1 worm cellular context compared by ENCODE assay signal in the genomic region with DNA sequence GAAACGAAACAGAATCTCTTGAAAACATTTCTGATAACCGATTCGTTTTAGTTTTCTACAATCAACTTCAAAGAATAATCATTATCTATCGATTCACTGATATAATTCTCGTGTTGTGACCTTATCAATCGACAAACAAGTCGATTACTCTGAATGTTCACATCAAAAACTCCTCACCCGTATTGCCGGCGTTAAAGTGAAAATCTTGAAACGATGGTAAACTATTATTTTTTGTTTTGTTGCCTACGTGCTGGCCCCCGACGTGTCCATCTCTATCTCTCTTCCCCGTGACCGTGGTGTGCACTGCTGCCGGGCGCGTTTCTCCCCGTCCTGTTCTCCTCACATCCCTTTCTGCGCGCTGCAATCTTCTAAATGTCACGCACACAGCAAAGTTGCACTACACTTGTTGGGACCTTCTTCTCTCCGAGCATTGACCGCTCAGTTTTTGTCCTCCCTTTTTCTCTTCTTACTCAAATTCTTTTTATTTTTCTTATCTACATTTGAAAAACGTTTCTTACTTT.
TF ChIP-seq lines count a peak whose summit lies in the region.

No protein-coding gene starts in this region.

TF ChIP-seq in whole organism, L1 larva, 84 proteins besides CTCF, POLR2A, EP300 and RAD21 (continued from another document):
- TF ChIP-seq lin-15B (tag; optimal IDR thresholded peaks at IDR 0.05; lab: Kevin White, UChicago) = no peak
- no peak for TF ChIP-seq mef-2 (tag; optimal IDR thresholded peaks at IDR 0.05; lab: Kevin White, UChicago)
- no peak for TF ChIP-seq fkh-4 (tag; optimal IDR thresholded peaks at IDR 0.05; lab: Kevin White, UChicago; ENCODE audit: borderline replicate concordance)
- TF ChIP-seq nhr-84 (tag; optimal IDR thresholded peaks at IDR 0.05; lab: Kevin White, UChicago) = no peak
- no peak for TF ChIP-seq fkh-8 (tag; optimal IDR thresholded peaks at IDR 0.05; lab: Kevin White, UChicago)
- TF ChIP-seq ces-1 (GFP tag; optimal IDR thresholded peaks at IDR 0.05; lab: Kevin White, UChicago) = no peak
- no peak for TF ChIP-seq Y116A8C.19 (tag; optimal IDR thresholded peaks at IDR 0.05; lab: Kevin White, UChicago; ENCODE audit: borderline replicate concordance)
- peak in 1 of 2 experiments; percentile 57 for TF ChIP-seq mdl-1 (tag; optimal IDR thresholded peaks at IDR 0.05; lab: Kevin White, UChicago)
- no peak for TF ChIP-seq ceh-90 (tag; optimal IDR thresholded peaks at IDR 0.05; lab: Kevin White, UChicago)
- no peak for TF ChIP-seq mab-9 (GFP tag; IDR thresholded peaks at IDR 0.05; lab: Robert Waterston, UW)
- no peak for TF ChIP-seq egl-27 (tag; optimal IDR thresholded peaks at IDR 0.05; lab: Kevin White, UChicago)
- TF ChIP-seq C34B4.2 (tag; optimal IDR thresholded peaks at IDR 0.05; lab: Kevin White, UChicago) = no peak
- no peak for TF ChIP-seq nhr-11 (tag; optimal IDR thresholded peaks at IDR 0.05; lab: Kevin White, UChicago)
- TF ChIP-seq sup-37 (GFP tag; optimal IDR thresholded peaks at IDR 0.05; lab: Kevin White, UChicago) = no peak
- TF ChIP-seq nhr-20 (tag; optimal IDR thresholded peaks at IDR 0.05; lab: Kevin White, UChicago) = peak; percentile 62
- TF ChIP-seq C04F5.9 (tag; optimal IDR thresholded peaks at IDR 0.05; lab: Kevin White, UChicago) = no peak
- TF ChIP-seq aha-1 (tag; optimal IDR thresholded peaks at IDR 0.05; lab: Kevin White, UChicago) = peak; percentile 68
- TF ChIP-seq lsy-2 (tag; optimal IDR thresholded peaks at IDR 0.05; lab: Kevin White, UChicago) = peak in 1 of 2 experiments; percentile 34
- TF ChIP-seq swsn-7 (tag; optimal IDR thresholded peaks at IDR 0.05; lab: Kevin White, UChicago) = peak; percentile 40
- peak; percentile 66 for TF ChIP-seq snu-23 (GFP tag; optimal IDR thresholded peaks at IDR 0.05; lab: Kevin White, UChicago)
- no peak for TF ChIP-seq ama-1 (optimal IDR thresholded peaks at IDR 0.05; lab: Kevin White, UChicago)
- peak; percentile 4 to 11 for TF ChIP-seq efl-1 (optimal IDR thresholded peaks at IDR 0.05; lab: Kevin White, UChicago)
- TF ChIP-seq efl-1 (GFP tag; optimal IDR thresholded peaks at IDR 0.05 in 1 of 2; lab: Kevin White, UChicago) = peak in 1 of 2 experiments; percentile 92
- no peak for TF ChIP-seq hlh-4 (tag; optimal IDR thresholded peaks at IDR 0.05; lab: Kevin White, UChicago)
- no peak for TF ChIP-seq grh-1 (GFP tag; IDR thresholded peaks at IDR 0.05; lab: Robert Waterston, UW)
- TF ChIP-seq mep-1 (tag; optimal IDR thresholded peaks at IDR 0.05; lab: Kevin White, UChicago) = peak; percentile 49
- TF ChIP-seq unc-98 (GFP tag; IDR thresholded peaks at IDR 0.05; lab: Robert Waterston, UW) = no peak
- no peak for TF ChIP-seq C16A3.4 (tag; optimal IDR thresholded peaks at IDR 0.05; lab: Kevin White, UChicago)
- no peak for TF ChIP-seq irx-1 (tag; optimal IDR thresholded peaks at IDR 0.05; lab: Kevin White, UChicago)
- peak; percentile 59 for TF ChIP-seq rnt-1 (tag; optimal IDR thresholded peaks at IDR 0.05; lab: Kevin White, UChicago)
- TF ChIP-seq nhr-77 (tag; optimal IDR thresholded peaks at IDR 0.05; lab: Kevin White, UChicago) = no peak
